Fruit fly (Drosophila melanogaster) whole organism, embryonic: ENCODE data around the gene L2HGDH.

Experiments used
- CG10267 ChIP-seq: fragments of 200-800 bp; sonication (Bioruptor generic); optimal IDR thresholded peaks from 2 replicates; lab custom pipeline; 2018; ENCODE audit warnings: missing biosample characterization, mild to moderate bottlenecking, missing genetic modification characterization, moderate library complexity
- CG12391 ChIP-seq: fragments of 200-800 bp; sonication (Bioruptor generic); optimal IDR thresholded peaks from 3 replicates; lab custom pipeline; 2018; ENCODE audit warnings: missing biosample characterization, mild to moderate bottlenecking, missing genetic modification characterization, moderate library complexity
- CG1529 ChIP-seq: fragments of 200-800 bp; sonication (Bioruptor generic); optimal IDR thresholded peaks from 3 replicates; lab custom pipeline; 2018; ENCODE audit warnings: missing biosample characterization, missing genetic modification characterization
- CG15479 ChIP-seq: fragments of 200-800 bp; sonication (Bioruptor generic); optimal IDR thresholded peaks from 3 replicates; lab custom pipeline; 2019; ENCODE audit warnings: missing biosample characterization, mild to moderate bottlenecking, missing genetic modification characterization, moderate library complexity
- CG17829 ChIP-seq: fragments of 200-800 bp; optimal IDR thresholded peaks from 2 replicates; lab custom pipeline; 2019; ENCODE audit warnings: missing biosample characterization, mild to moderate bottlenecking, missing genetic modification characterization, moderate library complexity
- CG1832 ChIP-seq: fragments of 200-800 bp; sonication (Bioruptor generic); optimal IDR thresholded peaks from 2 replicates; lab custom pipeline; 2017; ENCODE audit warnings: missing biosample characterization, mild to moderate bottlenecking, missing genetic modification characterization, inconsistent platforms
- CG18764 ChIP-seq: fragments of 200-800 bp; sonication (Bioruptor generic); optimal IDR thresholded peaks from 3 replicates; lab custom pipeline; 2016; ENCODE audit warnings: missing biosample characterization, missing genetic modification characterization
- CG31388 ChIP-seq: fragments of 200-800 bp; sonication (Bioruptor generic); optimal IDR thresholded peaks from 2 replicates; lab custom pipeline; 2016; ENCODE audit warnings: missing biosample characterization, missing genetic modification characterization
- CG3847 ChIP-seq: fragments of 200-800 bp; sonication (Bioruptor generic); IDR thresholded peaks from 2 replicates; pipeline ENCODE4 v1.3.6; 2022; ENCODE audit warnings: missing biosample characterization, missing genetic modification characterization
- CG4328 ChIP-seq: fragments of 200-800 bp; sonication (Bioruptor generic); optimal IDR thresholded peaks from 3 replicates; lab custom pipeline; 2017; ENCODE audit warnings: missing biosample characterization, missing genetic modification reagents, missing genetic modification characterization
- CG7271 ChIP-seq: fragments of 200-800 bp; sonication (Bioruptor generic); optimal IDR thresholded peaks from 2 replicates; lab custom pipeline; 2018; ENCODE audit warnings: missing biosample characterization, mild to moderate bottlenecking, missing genetic modification characterization, moderate library complexity
- CG7372 ChIP-seq: fragments of 200-800 bp; sonication (Bioruptor generic); IDR thresholded peaks from 2 replicates; pipeline ENCODE4 v1.3.6; 2022; ENCODE audit warnings: missing biosample characterization, missing genetic modification characterization
- CG7963 ChIP-seq: fragments of 200-800 bp; sonication (Bioruptor generic); IDR thresholded peaks from 3 replicates; pipeline ENCODE4 v1.3.6; 2022; ENCODE audit warnings: missing biosample characterization, missing genetic modification characterization; ENCODE audit not compliant: partially characterized antibody
- CG7987 ChIP-seq: fragments of 200-800 bp; sonication (Bioruptor generic); optimal IDR thresholded peaks from 2 replicates; lab custom pipeline; 2018; ENCODE audit warnings: missing biosample characterization, mild to moderate bottlenecking, missing genetic modification characterization, moderate library complexity
- CG8281 ChIP-seq: fragments of 200-800 bp; sonication (Bioruptor generic); optimal IDR thresholded peaks from 2 replicates; lab custom pipeline; 2018; ENCODE audit warnings: missing biosample characterization, mild to moderate bottlenecking, missing genetic modification characterization, moderate library complexity
- D19A ChIP-seq: fragments of 200-800 bp; optimal IDR thresholded peaks from 3 replicates; lab custom pipeline; 2019; ENCODE audit warnings: missing biosample characterization, mild to moderate bottlenecking, missing genetic modification characterization, moderate library complexity
- Doc3 ChIP-seq: fragments of 200-800 bp; sonication (Bioruptor generic); IDR thresholded peaks from 3 replicates; pipeline ENCODE4 v1.3.6; 2022; ENCODE audit warnings: missing biosample characterization, missing genetic modification characterization; ENCODE audit not compliant: partially characterized antibody
- Hand ChIP-seq: fragments of 200-800 bp; sonication (Bioruptor generic); optimal IDR thresholded peaks from 2 replicates; lab custom pipeline; 2017; ENCODE audit warnings: mild to moderate bottlenecking, missing biosample characterization, missing genetic modification reagents, missing genetic modification characterization
- Hr3 ChIP-seq: fragments of 200-800 bp; sonication (Bioruptor generic); optimal IDR thresholded peaks from 3 replicates; lab custom pipeline; 2016; ENCODE audit warnings: missing biosample characterization, missing genetic modification characterization
- Jarid2 ChIP-seq: fragments of 200-800 bp; sonication (Bioruptor generic); optimal IDR thresholded peaks from 3 replicates; lab custom pipeline; 2017; ENCODE audit warnings: mild to moderate bottlenecking, missing biosample characterization, missing genetic modification reagents, missing genetic modification characterization
- Mrtf ChIP-seq: fragments of 200-800 bp; sonication (Bioruptor generic); IDR thresholded peaks from 3 replicates; pipeline ENCODE4 v1.3.6; 2022; ENCODE audit warnings: missing biosample characterization, missing genetic modification characterization
- NC2β ChIP-seq: fragments of 200-800 bp; sonication (Bioruptor generic); optimal IDR thresholded peaks from 2 replicates; lab custom pipeline; 2016; ENCODE audit warnings: missing biosample characterization, missing genetic modification characterization
- Pdp1 ChIP-seq, 2 experiments: fragments of 200-800 bp; sonication (Bioruptor generic); optimal IDR thresholded peaks; 3 replicates each; lab custom pipeline; 2016; ENCODE audit warnings: missing biosample characterization in 2 of 2, missing genetic modification characterization in 2 of 2, mild to moderate bottlenecking in 1 of 2, moderate library complexity in 1 of 2
- Rfx ChIP-seq: fragments of 200-800 bp; sonication (Bioruptor generic); IDR thresholded peaks from 2 replicates; pipeline ENCODE4 v1.3.6; 2022; ENCODE audit warnings: missing biosample characterization, missing genetic modification characterization
- Sry-β ChIP-seq: fragments of 200-800 bp; sonication (Bioruptor generic); optimal IDR thresholded peaks from 2 replicates; lab custom pipeline; 2018; ENCODE audit warnings: missing biosample characterization, mild to moderate bottlenecking, missing genetic modification characterization, moderate library complexity
- Trl ChIP-seq, 3 experiments: fragments of >200 bp in 2 of 3; fragments of 200-800 bp in 1 of 3; sonication (Bioruptor generic) in 1 of 3; optimal IDR thresholded peaks; 2 replicates in 1 of 3; 3 replicates in 2 of 3; lab custom pipeline; 2016 to 2017; ENCODE audit warnings: missing biosample characterization in 1 of 3, missing genetic modification characterization in 1 of 3
- ab ChIP-seq: fragments of 200-800 bp; sonication (Bioruptor generic); optimal IDR thresholded peaks from 2 replicates; lab custom pipeline; 2016; ENCODE audit warnings: missing biosample characterization, missing genetic modification characterization
- ash1 ChIP-seq: fragments of 200-800 bp; sonication (Bioruptor generic); optimal IDR thresholded peaks from 2 replicates; lab custom pipeline; 2018; ENCODE audit warnings: missing biosample characterization, mild to moderate bottlenecking, missing genetic modification characterization
- bbx ChIP-seq: fragments of 200-800 bp; sonication (Bioruptor generic); IDR thresholded peaks from 2 replicates; pipeline ENCODE4 v1.3.6; 2022; ENCODE audit warnings: missing biosample characterization, missing genetic modification characterization; ENCODE audit not compliant: partially characterized antibody
- bigmax ChIP-seq: fragments of 200-800 bp; sonication (Bioruptor generic); optimal IDR thresholded peaks from 2 replicates; lab custom pipeline; 2018; ENCODE audit warnings: missing biosample characterization, mild to moderate bottlenecking, missing genetic modification characterization
- bsh ChIP-seq, 2 experiments: fragments of 200-800 bp; sonication (Bioruptor generic); optimal IDR thresholded peaks; 2 replicates each; lab custom pipeline; 2017 to 2018; ENCODE audit warnings: mild to moderate bottlenecking in 2 of 2, missing biosample characterization in 2 of 2, missing genetic modification characterization in 2 of 2, moderate library complexity in 1 of 2
- cas ChIP-seq: fragments of 200-800 bp; sonication (Bioruptor generic); IDR thresholded peaks from 2 replicates; pipeline ENCODE4 v1.3.6; 2022; ENCODE audit warnings: missing biosample characterization, missing genetic modification characterization
- cg ChIP-seq: fragments of 200-800 bp; sonication (Bioruptor generic); optimal IDR thresholded peaks from 3 replicates; lab custom pipeline; 2019; ENCODE audit warnings: missing biosample characterization, mild to moderate bottlenecking, missing genetic modification characterization, moderate library complexity
- chinmo ChIP-seq: fragments of 200-800 bp; sonication (Bioruptor generic); IDR thresholded peaks from 4 replicates; pipeline ENCODE4 v1.3.6; 2022; ENCODE audit warnings: missing biosample characterization, missing genetic modification characterization; ENCODE audit not compliant: partially characterized antibody
- dmrt11E ChIP-seq: fragments of 200-800 bp; sonication (Bioruptor generic); optimal IDR thresholded peaks from 3 replicates; lab custom pipeline; 2018; ENCODE audit warnings: missing biosample characterization, mild to moderate bottlenecking, missing genetic modification characterization, moderate library complexity
- dpn ChIP-seq, 2 experiments: fragments of 200-800 bp; sonication (Bioruptor generic); optimal IDR thresholded peaks; 3 replicates each; lab custom pipeline; 2016; ENCODE audit warnings: missing biosample characterization in 2 of 2, missing genetic modification characterization in 2 of 2
- eve ChIP-seq, 2 experiments: fragments of >200 bp; optimal IDR thresholded peaks; 2 replicates each; lab custom pipeline; 2017; ENCODE audit warnings: missing biosample characterization in 2 of 2, missing genetic modification characterization in 2 of 2
- fd96Cb ChIP-seq: fragments of 200-800 bp; sonication (Bioruptor generic); optimal IDR thresholded peaks from 2 replicates; lab custom pipeline; 2018; ENCODE audit warnings: missing biosample characterization, mild to moderate bottlenecking, missing genetic modification characterization, moderate library complexity
- fu2 ChIP-seq: fragments of 200-800 bp; sonication (Bioruptor generic); optimal IDR thresholded peaks from 2 replicates; lab custom pipeline; 2016; ENCODE audit warnings: missing biosample characterization, missing genetic modification characterization
- gro ChIP-seq: fragments of 200-800 bp; sonication (Bioruptor generic); optimal IDR thresholded peaks from 2 replicates; lab custom pipeline; 2016; ENCODE audit warnings: missing biosample characterization, missing genetic modification characterization
- pros ChIP-seq: fragments of 200-800 bp; sonication (Bioruptor generic); optimal IDR thresholded peaks from 3 replicates; lab custom pipeline; 2019; ENCODE audit warnings: missing biosample characterization, mild to moderate bottlenecking, missing genetic modification characterization, moderate library complexity
- psq ChIP-seq: fragments of 200-800 bp; sonication (Bioruptor generic); optimal IDR thresholded peaks from 2 replicates; lab custom pipeline; 2017; ENCODE audit warnings: missing biosample characterization, missing genetic modification characterization
- salm ChIP-seq: fragments of 200-800 bp; sonication (Bioruptor generic); optimal IDR thresholded peaks from 2 replicates; lab custom pipeline; 2018; ENCODE audit warnings: missing biosample characterization, mild to moderate bottlenecking, missing genetic modification characterization
- sr ChIP-seq: fragments of 200-800 bp; sonication (Bioruptor generic); IDR thresholded peaks from 3 replicates; pipeline ENCODE4 v1.3.6; 2022; ENCODE audit warnings: missing biosample characterization, missing genetic modification characterization
- trh ChIP-seq: fragments of 200-800 bp; sonication (Bioruptor generic); optimal IDR thresholded peaks from 2 replicates; lab custom pipeline; 2016; ENCODE audit warnings: missing biosample characterization, missing genetic modification characterization
- vvl ChIP-seq: fragments of 200-800 bp; sonication (Bioruptor generic); IDR thresholded peaks from 2 replicates; pipeline ENCODE4 v1.3.6; 2022; ENCODE audit warnings: missing biosample characterization, missing genetic modification characterization
- wor ChIP-seq: fragments of 200-800 bp; sonication (Bioruptor generic); IDR thresholded peaks from 2 replicates; pipeline ENCODE4 v1.3.6; 2022; ENCODE audit warnings: missing biosample characterization, missing genetic modification characterization
- zf30C ChIP-seq: fragments of 200-800 bp; sonication (Bioruptor generic); optimal IDR thresholded peaks from 3 replicates; lab custom pipeline; 2018; ENCODE audit warnings: missing biosample characterization, mild to moderate bottlenecking, missing genetic modification characterization

Gene L2HGDH

DNA sequence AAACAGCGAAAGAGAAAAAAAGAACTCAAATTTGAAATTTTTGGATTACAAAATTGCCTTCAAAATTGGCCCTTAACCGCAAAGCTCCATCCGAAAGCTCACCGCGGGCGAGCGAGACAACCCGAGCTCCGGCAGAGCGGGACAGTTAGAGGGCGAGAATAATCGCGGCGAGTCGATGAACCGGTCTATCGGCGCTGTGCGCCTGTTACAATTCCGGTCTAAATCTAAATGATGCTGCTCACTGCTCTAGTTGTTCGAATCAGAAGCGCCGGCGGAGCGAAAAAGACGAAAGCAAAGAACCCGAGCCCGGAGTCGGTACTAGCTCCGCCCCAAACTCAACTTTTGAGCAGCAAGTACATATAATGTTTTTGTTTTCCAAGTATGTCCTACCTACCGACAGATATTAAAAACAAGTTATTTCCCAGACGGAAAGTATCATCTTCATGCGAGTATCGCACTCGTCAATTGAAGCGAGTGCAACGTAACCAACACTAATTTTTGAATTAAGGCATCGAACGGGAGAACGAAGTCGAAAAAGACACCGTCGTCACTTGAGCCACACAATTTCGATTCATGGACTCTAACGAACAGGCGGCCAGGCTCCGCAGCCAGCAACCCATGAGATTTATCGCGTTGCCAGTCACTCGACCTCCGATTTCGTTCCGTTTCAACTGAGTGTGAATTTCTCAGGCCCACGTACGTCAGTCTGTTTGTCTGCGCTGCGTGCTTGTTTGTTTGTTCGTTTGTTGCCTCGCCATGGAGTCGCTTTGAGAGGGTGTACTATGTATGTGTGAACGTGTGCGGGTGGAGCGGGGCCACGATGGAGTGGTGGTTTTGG, 29.9 kb downstream of the L2HGDH start (continued):
- TF ChIP-seq CG7372 (GFP tag; lab: Robert Waterston, UW): no peak
- TF ChIP-seq Pdp1 (GFP tag; optimal IDR thresholded peaks at IDR 0.05; lab: Kevin White, UChicago): peak in 1 of 2 experiments; percentile 8
- peak; percentile 23 for TF ChIP-seq ab
- TF ChIP-seq CG7271 (tag; lab: Kevin White, UChicago): no peak
- TF ChIP-seq ash1 (GFP tag; lab: Kevin White, UChicago): peak; percentile 43
- no peak for TF ChIP-seq CG3847 (GFP tag; lab: Robert Waterston, UW)
- TF ChIP-seq vvl (GFP tag; lab: Robert Waterston, UW): no peak
- no peak for TF ChIP-seq Hr3 (GFP tag; lab: Kevin White, UChicago)
- peak; percentile 23 for TF ChIP-seq D19A (tag; lab: Kevin White, UChicago)
- TF ChIP-seq CG31388 (GFP tag; lab: Kevin White, UChicago): no peak
- TF ChIP-seq fd96Cb (tag; lab: Kevin White, UChicago): no peak
- no peak for TF ChIP-seq fu2
- peak; percentile 100 for TF ChIP-seq pros (GFP tag; lab: Kevin White, UChicago)
- TF ChIP-seq Mrtf: no peak
- no peak for TF ChIP-seq CG1529 (GFP tag; lab: Kevin White, UChicago)
- TF ChIP-seq CG18764: no peak
- no peak for TF ChIP-seq Jarid2 (GFP tag; lab: Kevin White, UChicago)
- no peak for TF ChIP-seq CG17829 (tag; lab: Kevin White, UChicago)
- no peak for TF ChIP-seq eve (GFP tag; optimal IDR thresholded peaks at IDR 0.05; lab: Kevin White, UChicago)
- peak; percentile 10 for TF ChIP-seq gro (GFP tag; lab: Kevin White, UChicago)
- TF ChIP-seq Hand (GFP tag; lab: Kevin White, UChicago): peak; percentile 52
- no peak for TF ChIP-seq chinmo
- TF ChIP-seq NC2β (GFP tag; lab: Kevin White, UChicago): no peak
- no peak for TF ChIP-seq dpn (GFP tag; optimal IDR thresholded peaks at IDR 0.05; lab: Kevin White, UChicago)
- peak in 1 of 2 experiments; percentile 48 for TF ChIP-seq bsh (GFP tag; optimal IDR thresholded peaks at IDR 0.05; lab: Kevin White, UChicago)
- no peak for TF ChIP-seq CG12391 (tag; lab: Kevin White, UChicago)
- no peak for TF ChIP-seq bbx (GFP tag; lab: Robert Waterston, UW)
- peak; percentile 98 for TF ChIP-seq CG1832 (GFP tag; lab: Kevin White, UChicago)
- TF ChIP-seq salm (tag; lab: Kevin White, UChicago): peak; percentile 11
- peak; percentile 42 for TF ChIP-seq bigmax (GFP tag; lab: Kevin White, UChicago)
- TF ChIP-seq Trl (optimal IDR thresholded peaks at IDR 0.05; lab: Kevin White, UChicago): no peak
- no peak for TF ChIP-seq Trl (GFP tag; optimal IDR thresholded peaks at IDR 0.05; lab: Kevin White, UChicago)
- TF ChIP-seq sr (GFP tag; lab: Robert Waterston, UW): no peak
- TF ChIP-seq zf30C (GFP tag; lab: Kevin White, UChicago): no peak
- peak; percentile 15 for TF ChIP-seq CG10267 (tag; lab: Kevin White, UChicago)
- no peak for TF ChIP-seq trh (GFP tag; lab: Kevin White, UChicago)
- no peak for TF ChIP-seq cas (GFP tag; lab: Robert Waterston, UW)
- TF ChIP-seq wor: no peak
- peak; percentile 27 for TF ChIP-seq CG7987 (GFP tag; lab: Kevin White, UChicago)
- no peak for TF ChIP-seq CG7963 (GFP tag; lab: Robert Waterston, UW)
- no peak for TF ChIP-seq Sry-β (GFP tag; lab: Kevin White, UChicago)
- TF ChIP-seq dmrt11E (tag; lab: Kevin White, UChicago): peak; percentile 8
- TF ChIP-seq CG8281 (tag; lab: Kevin White, UChicago): no peak
- peak; percentile 8 for TF ChIP-seq CG4328 (GFP tag; lab: Kevin White, UChicago)
- TF ChIP-seq CG15479 (GFP tag; lab: Kevin White, UChicago): no peak
- TF ChIP-seq Rfx (GFP tag; lab: Robert Waterston, UW): no peak
- peak; percentile 61 for TF ChIP-seq cg (GFP tag; lab: Kevin White, UChicago)
- no peak for TF ChIP-seq Doc3 (GFP tag; lab: Robert Waterston, UW)
- TF ChIP-seq psq: peak; percentile 8
